Fruit fly (Drosophila melanogaster): ENCODE measurements around the gene Archease.

The Archease gene

dm6 chr3R:21682041-21682440, 19.3 kb upstream of the Archease start (continued):
- TF ChIP-seq CG6813 (GFP tag; optimal IDR thresholded peaks at IDR 0.05), result no peak
- TF ChIP-seq CG10979 (tag; optimal IDR thresholded peaks at IDR 0.05), result no peak
- no peak for TF ChIP-seq CG1832 (GFP tag; optimal IDR thresholded peaks at IDR 0.05)
- no peak for TF ChIP-seq NFAT (GFP tag; IDR thresholded peaks at IDR 0.05)
- peak; percentile 64 for TF ChIP-seq nom (GFP tag; optimal IDR thresholded peaks at IDR 0.05)
- no peak for TF ChIP-seq CG18476 (GFP tag; optimal IDR thresholded peaks at IDR 0.05)
- TF ChIP-seq dmrt11E (tag; optimal IDR thresholded peaks at IDR 0.05), result peak; percentile 48
- TF ChIP-seq CG14965 (GFP tag; optimal IDR thresholded peaks at IDR 0.05; ENCODE audit: borderline replicate concordance), result no peak
- TF ChIP-seq Sin3A (optimal IDR thresholded peaks at IDR 0.05), result no peak
- no peak for TF ChIP-seq grn (GFP tag; optimal IDR thresholded peaks at IDR 0.05)
- TF ChIP-seq CG3281 (GFP tag; optimal IDR thresholded peaks at IDR 0.05), result no peak
- TF ChIP-seq trh (GFP tag; optimal IDR thresholded peaks at IDR 0.05), result no peak
- peak; percentile 1 for TF ChIP-seq CG1603 (tag; optimal IDR thresholded peaks at IDR 0.05)
- TF ChIP-seq mirr (GFP tag; optimal IDR thresholded peaks at IDR 0.05), result no peak
- no peak for TF ChIP-seq vvl (GFP tag; IDR thresholded peaks at IDR 0.05)
- no peak for TF ChIP-seq dati (GFP tag; IDR thresholded peaks at IDR 0.05)
- no peak for TF ChIP-seq NK7.1 (GFP tag; optimal IDR thresholded peaks at IDR 0.05)
- TF ChIP-seq Xrp1 (GFP tag; IDR thresholded peaks at IDR 0.05), result peak; percentile 17; the same call in 1 of the 2 replicates
- TF ChIP-seq CG17612 (GFP tag; IDR thresholded peaks at IDR 0.05), result no peak
- TF ChIP-seq CG31441 (GFP tag; IDR thresholded peaks at IDR 0.05), result no peak
- no peak for TF ChIP-seq CG30403 (GFP tag; optimal IDR thresholded peaks at IDR 0.05)
- no peak for TF ChIP-seq hbn (GFP tag; IDR thresholded peaks at IDR 0.05; ENCODE audit: partially characterized antibody)
- TF ChIP-seq tin (GFP tag; optimal IDR thresholded peaks at IDR 0.05), result peak; percentile 0
- no peak for TF ChIP-seq CG5953 (GFP tag; IDR thresholded peaks at IDR 0.05)
- TF ChIP-seq CG10959 (GFP tag; IDR thresholded peaks at IDR 0.05), result no peak
- TF ChIP-seq gem (tag; optimal IDR thresholded peaks at IDR 0.05), result peak; percentile 8
- TF ChIP-seq CG9727 (GFP tag; optimal IDR thresholded peaks at IDR 0.05), result peak; percentile 13
- no peak for TF ChIP-seq exex (tag; optimal IDR thresholded peaks at IDR 0.05)
- no peak for TF ChIP-seq CG12299 (tag; optimal IDR thresholded peaks at IDR 0.05)
- TF ChIP-seq CG15479 (GFP tag; optimal IDR thresholded peaks at IDR 0.05), result no peak
- no peak for TF ChIP-seq CG6854 (GFP tag; optimal IDR thresholded peaks at IDR 0.05)
- no peak for TF ChIP-seq CG9932 (GFP tag; IDR thresholded peaks at IDR 0.05)
- no peak for TF ChIP-seq p53 (GFP tag; optimal IDR thresholded peaks at IDR 0.05)
- peak; percentile 12 for TF ChIP-seq zen (tag; optimal IDR thresholded peaks at IDR 0.05)
- no peak for TF ChIP-seq CG2116 (GFP tag; optimal IDR thresholded peaks at IDR 0.05)

dm6 chr3R:21679310-21679709, 16.5 kb upstream of the Archease start:
- TF ChIP-seq gt (GFP tag; IDR thresholded peaks at IDR 0.05), result no peak
- TF ChIP-seq mld (GFP tag; IDR thresholded peaks at IDR 0.05; ENCODE audit: partially characterized antibody), result no peak
- peak; percentile 7 for TF ChIP-seq sens (GFP tag)
- TF ChIP-seq CG9727 (GFP tag; optimal IDR thresholded peaks at IDR 0.05), result no peak

- TF ChIP-seq CG12659 (GFP tag; optimal IDR thresholded peaks at IDR 0.05), result peak; percentile 57
- peak; percentile 28 for TF ChIP-seq CG3163 (GFP tag; optimal IDR thresholded peaks at IDR 0.05)
- TF ChIP-seq tgo (GFP tag; IDR thresholded peaks at IDR 0.05), result peak; percentile 39; the same call in 2 of the 3 replicates
- peak; percentile 38 for TF ChIP-seq bab2 (GFP tag; optimal IDR thresholded peaks at IDR 0.05)
- no peak for TF ChIP-seq Poxn (GFP tag; IDR thresholded peaks at IDR 0.05)
- 0 out of 2 replicates have a peak, but pooled peaks have one; percentile 7 for TF ChIP-seq CG14014 (GFP tag; IDR thresholded peaks at IDR 0.05)
- TF ChIP-seq sna (GFP tag; IDR thresholded peaks at IDR 0.05; ENCODE audit: partially characterized antibody), result peak; percentile 98
- TF ChIP-seq CG3847 (GFP tag; IDR thresholded peaks at IDR 0.05), result peak; percentile 71
- peak; percentile 42; the same call in 1 of the 3 replicates for TF ChIP-seq Dbx (GFP tag; IDR thresholded peaks at IDR 0.05)
- TF ChIP-seq sim (GFP tag; IDR thresholded peaks at IDR 0.05), result no peak
- TF ChIP-seq sug (tag; optimal IDR thresholded peaks at IDR 0.05), result peak; percentile 25
- TF ChIP-seq unpg (GFP tag; optimal IDR thresholded peaks at IDR 0.05), result peak; percentile 18
- TF ChIP-seq CG13287 (GFP tag; IDR thresholded peaks at IDR 0.05; ENCODE audit: partially characterized antibody), result peak; percentile 99
- peak; percentile 39 for TF ChIP-seq chn (GFP tag; optimal IDR thresholded peaks at IDR 0.05)
These were observed 8.9 kb upstream of the Archease start, which contains the start of gene PolA1 for dm6 chr3R:21671636-21672035. PolA1 (minus strand) TSS chr3R:21671750.
